Worm (Caenorhabditis elegans) whole organism, late embryonic: Measurements from ENCODE around the gene Y37D8A.8.

Experiments used
- C08G9.2 ChIP-seq: sonication (generic microtip); optimal IDR thresholded peaks from 2 replicates; lab custom pipeline; 2016; ENCODE audit warnings: mild to moderate bottlenecking, missing genetic modification characterization, moderate library complexity, missing compliant biosample characterization
- K02D7.2 ChIP-seq: sonication (generic microtip); optimal IDR thresholded peaks from 2 replicates; lab custom pipeline; 2017; ENCODE audit warnings: mild to moderate bottlenecking, missing genetic modification characterization, missing compliant biosample characterization
- T23F11.4 ChIP-seq: fragments of 200-800 bp; sonication (Bioruptor generic); optimal IDR thresholded peaks from 2 replicates; lab custom pipeline; 2018; ENCODE audit warnings: mild to moderate bottlenecking, missing genetic modification characterization, missing compliant biosample characterization
- ahr-1 ChIP-seq: sonication (generic microtip); optimal IDR thresholded peaks from 2 replicates; lab custom pipeline; 2016; ENCODE audit warnings: missing genetic modification characterization, missing compliant biosample characterization
- ama-1 ChIP-seq: fragments of 150-350 bp; optimal IDR thresholded peaks from 2 replicates; lab custom pipeline; 2014
- ceh-14 ChIP-seq: sonication (generic microtip); optimal IDR thresholded peaks from 2 replicates; lab custom pipeline; 2016; ENCODE audit warnings: missing genotype, missing genetic modification characterization, missing compliant biosample characterization
- ceh-19 ChIP-seq: fragments of 200-800 bp; sonication (Bioruptor generic); optimal IDR thresholded peaks from 2 replicates; lab custom pipeline; 2018; ENCODE audit warnings: mild to moderate bottlenecking, missing genetic modification characterization, missing compliant biosample characterization
- ceh-2 ChIP-seq: sonication (generic microtip); optimal IDR thresholded peaks from 2 replicates; lab custom pipeline; 2016; ENCODE audit warnings: missing genotype, missing genetic modification characterization, missing compliant biosample characterization
- ceh-22 ChIP-seq: sonication (generic microtip); optimal IDR thresholded peaks from 2 replicates; lab custom pipeline; 2017; ENCODE audit warnings: missing biosample characterization, missing genetic modification characterization
- ceh-24 ChIP-seq: sonication (generic microtip); optimal IDR thresholded peaks from 2 replicates; lab custom pipeline; 2016; ENCODE audit warnings: mild to moderate bottlenecking, missing genetic modification characterization, missing compliant biosample characterization
- ceh-31 ChIP-seq: sonication (generic microtip); optimal IDR thresholded peaks from 2 replicates; lab custom pipeline; 2016; ENCODE audit warnings: missing genetic modification characterization, missing compliant biosample characterization
- ceh-34 ChIP-seq: sonication (generic microtip); optimal IDR thresholded peaks from 2 replicates; lab custom pipeline; 2016; ENCODE audit warnings: mild to moderate bottlenecking, missing genetic modification characterization, missing compliant biosample characterization
- ceh-45 ChIP-seq: fragments of 200-800 bp; sonication (Bioruptor generic); IDR thresholded peaks from 2 replicates; pipeline ENCODE4 v1.3.6; 2022; ENCODE audit warnings: missing genetic modification reagents, missing genetic modification characterization, missing compliant biosample characterization
- ceh-48 ChIP-seq: sonication (generic microtip); optimal IDR thresholded peaks from 2 replicates; lab custom pipeline; 2016; ENCODE audit warnings: missing genetic modification characterization, inconsistent platforms, missing compliant biosample characterization
- ceh-6 ChIP-seq: fragments of 200-800 bp; sonication (Bioruptor generic); optimal IDR thresholded peaks from 2 replicates; lab custom pipeline; 2018; ENCODE audit warnings: mild to moderate bottlenecking, missing genetic modification characterization, missing compliant biosample characterization
- che-1 ChIP-seq: sonication (generic microtip); optimal IDR thresholded peaks from 2 replicates; lab custom pipeline; 2016; ENCODE audit warnings: mild to moderate bottlenecking, missing genetic modification characterization, missing compliant biosample characterization
- dmd-4 ChIP-seq: sonication (generic microtip); optimal IDR thresholded peaks from 2 replicates; lab custom pipeline; 2016; ENCODE audit warnings: borderline replicate concordance, missing genetic modification characterization, missing compliant biosample characterization
- dve-1 ChIP-seq: sonication (generic microtip); optimal IDR thresholded peaks from 2 replicates; lab custom pipeline; 2017; ENCODE audit warnings: antibody characterized with exemption, mild to moderate bottlenecking, missing genetic modification characterization, missing compliant biosample characterization
- elt-4 ChIP-seq: sonication (generic microtip); optimal IDR thresholded peaks from 2 replicates; lab custom pipeline; 2016; ENCODE audit warnings: missing genetic modification characterization, missing compliant biosample characterization
- eyg-1 ChIP-seq: sonication (generic microtip); optimal IDR thresholded peaks from 2 replicates; lab custom pipeline; 2016; ENCODE audit warnings: missing genotype, missing genetic modification characterization, missing compliant biosample characterization
- fax-1 ChIP-seq: sonication (generic microtip); optimal IDR thresholded peaks from 2 replicates; lab custom pipeline; 2016; ENCODE audit warnings: missing genotype, missing genetic modification characterization, missing compliant biosample characterization
- fkh-10 ChIP-seq: fragments of 150-350 bp; optimal IDR thresholded peaks from 2 replicates; lab custom pipeline; 2014; ENCODE audit warnings: missing biosample characterization, missing genetic modification reagents, missing genetic modification characterization
- hlh-13 ChIP-seq: fragments of 200-800 bp; sonication (Bioruptor generic); optimal IDR thresholded peaks from 2 replicates; lab custom pipeline; 2018; ENCODE audit warnings: mild to moderate bottlenecking, missing genetic modification characterization, missing compliant biosample characterization
- hlh-30 ChIP-seq: sonication (generic microtip); optimal IDR thresholded peaks from 2 replicates; lab custom pipeline; 2017; ENCODE audit warnings: antibody characterized with exemption, missing genetic modification characterization, missing compliant biosample characterization; ENCODE audit not compliant: insufficient read depth
- hlh-6 ChIP-seq: sonication (generic microtip); optimal IDR thresholded peaks from 2 replicates; lab custom pipeline; 2016; ENCODE audit warnings: missing genotype, missing genetic modification characterization, missing compliant biosample characterization
- hlh-8 ChIP-seq: sonication (generic microtip); optimal IDR thresholded peaks from 2 replicates; lab custom pipeline; 2016; ENCODE audit warnings: missing genotype, missing genetic modification characterization, missing compliant biosample characterization
- lim-6 ChIP-seq: sonication (generic microtip); optimal IDR thresholded peaks from 2 replicates; lab custom pipeline; 2016; ENCODE audit warnings: missing genetic modification characterization, missing compliant biosample characterization
- lin-11 ChIP-seq: fragments of 200-800 bp; sonication (Bioruptor generic); optimal IDR thresholded peaks from 2 replicates; lab custom pipeline; 2018; ENCODE audit warnings: mild to moderate bottlenecking, missing genetic modification characterization, missing compliant biosample characterization
- madf-2 ChIP-seq: sonication (generic microtip); optimal IDR thresholded peaks from 2 replicates; lab custom pipeline; 2017; ENCODE audit warnings: missing genetic modification characterization, missing compliant biosample characterization
- mec-3 ChIP-seq: sonication (generic microtip); optimal IDR thresholded peaks from 2 replicates; lab custom pipeline; 2016; ENCODE audit warnings: borderline replicate concordance, missing genetic modification characterization, missing compliant biosample characterization
- nfya-1 ChIP-seq: sonication (generic microtip); optimal IDR thresholded peaks from 2 replicates; lab custom pipeline; 2017; ENCODE audit warnings: missing genetic modification characterization, mild to moderate bottlenecking, missing compliant biosample characterization, antibody characterized with exemption, moderate library complexity
- nhr-11 ChIP-seq: fragments of 150-350 bp; optimal IDR thresholded peaks from 2 replicates; lab custom pipeline; 2014; ENCODE audit warnings: missing biosample characterization, missing genetic modification characterization
- nhr-232 ChIP-seq: sonication (generic microtip); optimal IDR thresholded peaks from 2 replicates; lab custom pipeline; 2016; ENCODE audit warnings: missing genetic modification characterization, missing compliant biosample characterization
- pat-9 ChIP-seq: fragments of 200-800 bp; sonication (Bioruptor generic); optimal IDR thresholded peaks from 2 replicates; lab custom pipeline; 2018; ENCODE audit warnings: mild to moderate bottlenecking, missing genetic modification characterization, moderate library complexity, missing compliant biosample characterization
- pax-1 ChIP-seq: fragments of 150-350 bp; optimal IDR thresholded peaks from 2 replicates; lab custom pipeline; 2014; ENCODE audit warnings: missing biosample characterization, missing genetic modification characterization
- pha-2 ChIP-seq: sonication (generic microtip); optimal IDR thresholded peaks from 2 replicates; lab custom pipeline; 2017; ENCODE audit warnings: mild to moderate bottlenecking, missing genetic modification characterization, missing compliant biosample characterization
- pha-4 ChIP-seq: fragments of 150-350 bp; optimal IDR thresholded peaks from 2 replicates; lab custom pipeline; 2018; ENCODE audit warnings: missing biosample characterization, missing genetic modification reagents, missing genetic modification characterization
- pqm-1 ChIP-seq: sonication (generic microtip); optimal IDR thresholded peaks from 2 replicates; lab custom pipeline; 2016; ENCODE audit warnings: missing genetic modification characterization, missing compliant biosample characterization
- pros-1 ChIP-seq: fragments of 150-350 bp; optimal IDR thresholded peaks from 2 replicates; lab custom pipeline; 2014; ENCODE audit warnings: missing biosample characterization, missing genetic modification reagents, missing genetic modification characterization
- ref-2 ChIP-seq: sonication (generic microtip); optimal IDR thresholded peaks from 2 replicates; lab custom pipeline; 2016; ENCODE audit warnings: missing genetic modification characterization, missing compliant biosample characterization
- rnt-1 ChIP-seq: sonication (generic microtip); optimal IDR thresholded peaks from 2 replicates; lab custom pipeline; 2016; ENCODE audit warnings: missing genetic modification characterization, missing compliant biosample characterization
- sdc-2 ChIP-seq: sonication (generic microtip); optimal IDR thresholded peaks from 2 replicates; lab custom pipeline; 2016; ENCODE audit warnings: missing genotype, missing genetic modification characterization, missing compliant biosample characterization
- sox-2 ChIP-seq: fragments of 200-800 bp; sonication (Bioruptor generic); IDR thresholded peaks from 2 replicates; pipeline ENCODE4 v1.3.6; 2022; ENCODE audit warnings: missing genetic modification reagents, missing genetic modification characterization, missing compliant biosample characterization
- sox-4 ChIP-seq: sonication (generic microtip); optimal IDR thresholded peaks from 2 replicates; lab custom pipeline; 2017; ENCODE audit warnings: mild to moderate bottlenecking, missing genetic modification characterization, inconsistent platforms, missing compliant biosample characterization
- syd-9 ChIP-seq: sonication (generic microtip); optimal IDR thresholded peaks from 2 replicates; lab custom pipeline; 2016; ENCODE audit warnings: mild to moderate bottlenecking, missing genetic modification characterization, moderate library complexity, missing compliant biosample characterization
- tbx-2 ChIP-seq: sonication (generic microtip); optimal IDR thresholded peaks from 2 replicates; lab custom pipeline; 2016; ENCODE audit warnings: missing genetic modification characterization, missing compliant biosample characterization
- tbx-7 ChIP-seq: sonication (generic microtip); optimal IDR thresholded peaks from 2 replicates; lab custom pipeline; 2016; ENCODE audit warnings: missing genotype, missing genetic modification characterization, missing compliant biosample characterization
- unc-3 ChIP-seq, 2 experiments: fragments of 200-800 bp in 1 of 2; sonication (Bioruptor generic) in 1 of 2; sonication (generic microtip) in 1 of 2; conservative IDR thresholded peaks in 1 of 2; optimal IDR thresholded peaks in 1 of 2; 2 replicates each; pipeline versions ENCODE4 v1.3.6 to Lab custom; 2016 to 2022; ENCODE audit warnings: missing compliant biosample characterization in 2 of 2, missing genetic modification characterization in 2 of 2, missing genetic modification reagents in 1 of 2
- unc-42 ChIP-seq: sonication (generic microtip); optimal IDR thresholded peaks from 2 replicates; lab custom pipeline; 2016; ENCODE audit warnings: missing genotype, missing genetic modification characterization, missing compliant biosample characterization
- unc-55 ChIP-seq: sonication (generic microtip); optimal IDR thresholded peaks from 2 replicates; lab custom pipeline; 2017; ENCODE audit warnings: missing biosample characterization, missing genetic modification reagents, missing genetic modification characterization
- unc-86 ChIP-seq: sonication (generic microtip); optimal IDR thresholded peaks from 2 replicates; lab custom pipeline; 2016; ENCODE audit warnings: missing genetic modification characterization, missing compliant biosample characterization
- ztf-16 ChIP-seq: sonication (generic microtip); optimal IDR thresholded peaks from 2 replicates; lab custom pipeline; 2017; ENCODE audit warnings: missing genetic modification characterization, missing compliant biosample characterization

Y37D8A.8 gene

ce11 chrIII:12874606-12875066 lies 9.9 kb downstream of the Y37D8A.8 start, which contains the start of the genes mrg-1 and spcs-2:
TSS of gene mrg-1 (minus strand) at chrIII:12874656.
TSS of gene spcs-2 (plus strand) at chrIII:12875031.
- peak; percentile 38 for TF ChIP-seq lin-11 (tag; lab: Kevin White, UChicago)
- TF ChIP-seq rnt-1 (tag; lab: Kevin White, UChicago), result peak; percentile 81
- TF ChIP-seq hlh-8, result peak; percentile 21
- TF ChIP-seq pat-9 (tag; lab: Kevin White, UChicago), result peak; percentile 69
- TF ChIP-seq sdc-2, result no peak
- no peak for TF ChIP-seq hlh-6 (tag; lab: Kevin White, UChicago)
- peak; percentile 86 for TF ChIP-seq unc-86 (tag; lab: Kevin White, UChicago)
- peak; percentile 81 for TF ChIP-seq ceh-19 (GFP tag; lab: Kevin White, UChicago)
- TF ChIP-seq che-1 (tag; lab: Kevin White, UChicago), result peak; percentile 59
- TF ChIP-seq tbx-2, result peak; percentile 87
- peak; percentile 10 for TF ChIP-seq pax-1
- TF ChIP-seq pha-2 (tag; lab: Kevin White, UChicago), result peak; percentile 47
- TF ChIP-seq unc-3 (GFP tag; conservative IDR thresholded peaks at IDR 0.05; lab: Robert Waterston, UW), result peak; percentile 47; the same call in 1 of the 2 replicates
- peak; percentile 68 for TF ChIP-seq unc-3 (tag; optimal IDR thresholded peaks at IDR 0.05; lab: Kevin White, UChicago)
- TF ChIP-seq ceh-48 (tag; lab: Kevin White, UChicago), result peak; percentile 50
- TF ChIP-seq dmd-4 (tag; lab: Kevin White, UChicago), result no peak
- no peak for TF ChIP-seq ceh-6 (GFP tag; lab: Kevin White, UChicago)
- TF ChIP-seq T23F11.4 (GFP tag; lab: Kevin White, UChicago), result peak; percentile 8
- peak; percentile 88 for TF ChIP-seq nfya-1
- peak; percentile 78 for TF ChIP-seq ztf-16
- TF ChIP-seq tbx-7 (tag; lab: Kevin White, UChicago), result peak; percentile 34
- TF ChIP-seq elt-4 (tag; lab: Kevin White, UChicago), result no peak
- TF ChIP-seq ama-1 (lab: Kevin White, UChicago), result no peak
- TF ChIP-seq madf-2 (tag; lab: Kevin White, UChicago), result peak; percentile 56
- TF ChIP-seq ceh-2, result peak; percentile 78
- peak; percentile 10 for TF ChIP-seq lim-6 (tag; lab: Kevin White, UChicago)
- TF ChIP-seq fkh-10 (GFP tag; lab: Kevin White, UChicago), result no peak
- TF ChIP-seq mec-3, result no peak
- TF ChIP-seq C08G9.2, result peak; percentile 43
- no peak for TF ChIP-seq hlh-13 (GFP tag; lab: Kevin White, UChicago)
- TF ChIP-seq K02D7.2, result peak; percentile 84
- TF ChIP-seq ceh-22, result no peak
- no peak for TF ChIP-seq nhr-11 (tag; lab: Kevin White, UChicago)
- TF ChIP-seq nhr-232, result no peak
- TF ChIP-seq unc-42 (tag; lab: Kevin White, UChicago), result peak; percentile 58
- TF ChIP-seq ceh-45 (GFP tag; lab: Robert Waterston, UW), result peak; percentile 57; the same call in 1 of the 2 replicates
- TF ChIP-seq ref-2 (tag; lab: Kevin White, UChicago), result peak; percentile 80
- no peak for TF ChIP-seq pha-4 (tag; lab: Kevin White, UChicago)
- peak; percentile 55 for TF ChIP-seq eyg-1 (tag; lab: Kevin White, UChicago)
- TF ChIP-seq ceh-34, result peak; percentile 88
- no peak for TF ChIP-seq ceh-24
- peak; percentile 47 for TF ChIP-seq syd-9
- peak; percentile 69 for TF ChIP-seq sox-4 (tag; lab: Kevin White, UChicago)
- peak; percentile 45 for TF ChIP-seq ahr-1 (tag; lab: Kevin White, UChicago)
- peak; percentile 43 for TF ChIP-seq dve-1 (tag; lab: Kevin White, UChicago)
- TF ChIP-seq sox-2 (GFP tag; lab: Robert Waterston, UW), result peak; percentile 27; the same call in 1 of the 2 replicates
- peak; percentile 88 for TF ChIP-seq ceh-14 (tag; lab: Kevin White, UChicago)
- no peak for TF ChIP-seq pqm-1 (tag; lab: Kevin White, UChicago)
- no peak for TF ChIP-seq hlh-30 (tag; lab: Kevin White, UChicago)
- no peak for TF ChIP-seq pros-1
- TF ChIP-seq ceh-31 (tag; lab: Kevin White, UChicago), result peak; percentile 92
- peak; percentile 80 for TF ChIP-seq fax-1
- no peak for TF ChIP-seq unc-55
